Fruit fly (Drosophila melanogaster) whole organism, prepupa: ENCODE data around the gene csw.

ENCODE experiments used
- Hr39 ChIP-seq: fragments of 200-800 bp; sonication (Bioruptor generic); optimal IDR thresholded peaks from 2 replicates; lab custom pipeline; 2016; ENCODE audit warnings: missing biosample characterization, missing genetic modification characterization
- Lpt ChIP-seq: fragments of 200-800 bp; sonication (Bioruptor generic); optimal IDR thresholded peaks from 3 replicates; lab custom pipeline; 2016; ENCODE audit warnings: missing biosample characterization, missing genetic modification characterization
- dac ChIP-seq: fragments of 200-800 bp; sonication (Bioruptor generic); optimal IDR thresholded peaks from 2 replicates; lab custom pipeline; 2017; ENCODE audit warnings: missing biosample characterization, mild to moderate bottlenecking, missing genetic modification characterization
- fd59A ChIP-seq: fragments of 200-800 bp; sonication (Bioruptor generic); optimal IDR thresholded peaks from 2 replicates; lab custom pipeline; 2017; ENCODE audit warnings: missing biosample characterization, mild to moderate bottlenecking, missing genetic modification characterization, missing genetic modification reagents

- peak; percentile 98 for TF ChIP-seq Lpt (GFP tag; lab: Kevin White, UChicago)
- TF ChIP-seq Hr39 (GFP tag; lab: Kevin White, UChicago), result peak; percentile 94
- TF ChIP-seq dac (GFP tag; lab: Kevin White, UChicago), result peak; percentile 94
- TF ChIP-seq fd59A, result peak; percentile 99
Observed at dm6 chrX:2137587-2138341, 43.7 kb downstream of the csw start.
